Worm (Caenorhabditis elegans) whole organism, midembryonic: Measurements from ENCODE around the gene ZK287.7.

Source experiments
- cog-1 ChIP-seq: sonication (generic microtip); optimal IDR thresholded peaks from 2 replicates; lab custom pipeline; 2016; ENCODE audit warnings: missing genetic modification characterization, missing compliant biosample characterization
- med-1 ChIP-seq: sonication (generic microtip); optimal IDR thresholded peaks from 2 replicates; lab custom pipeline; 2017; ENCODE audit warnings: missing genetic modification characterization, mild to moderate bottlenecking, missing compliant biosample characterization, antibody characterized with exemption, missing genetic modification reagents; ENCODE audit not compliant: insufficient read depth
- tab-1 ChIP-seq: fragments of 200-800 bp; sonication (Bioruptor generic); IDR thresholded peaks from 2 replicates; pipeline ENCODE4 v1.3.6; 2022; ENCODE audit warnings: missing genetic modification characterization, missing compliant biosample characterization

- TF ChIP-seq med-1 (GFP tag; lab: Kevin White, UChicago) = no peak
- no peak for TF ChIP-seq cog-1
- no peak for TF ChIP-seq tab-1 (GFP tag; lab: Robert Waterston, UW)
These were observed 38.6 kb upstream of the ZK287.7 start, which contains the start of gene cyp-29A4 for ce11 chrV:9654154-9654805.
